Worm (Caenorhabditis elegans): ENCODE results near the gene act-4.

act-4 gene

ce11 chrX:4960422-4960821 lies at the start of gene act-4:
Gene act-4 (plus strand): TSS chrX:4960621.
- TF ChIP-seq lin-32 (GFP tag; optimal IDR thresholded peaks at IDR 0.05) (peak; percentile 3), nhr-76 (tag; optimal IDR thresholded peaks at IDR 0.05) (no peak), hlh-1 (tag; optimal IDR thresholded peaks at IDR 0.05) (peak; percentile 39), drap-1 (GFP tag; optimal IDR thresholded peaks at IDR 0.05) (peak; percentile 39), pha-4 (tag; optimal IDR thresholded peaks at IDR 0.05) (peak; percentile 8), mep-1 (tag; optimal IDR thresholded peaks at IDR 0.05) (no peak), ztf-11 (tag; optimal IDR thresholded peaks at IDR 0.05) (peak; percentile 18), unc-62 (GFP tag; optimal IDR thresholded peaks at IDR 0.05) (peak; percentile 27), unc-120 (tag; optimal IDR thresholded peaks at IDR 0.05; ENCODE audit: poor library complexity, severe bottlenecking) (peak; percentile 96), elt-3 (tag; optimal IDR thresholded peaks at IDR 0.05) (no peak), lsy-2 (tag; optimal IDR thresholded peaks at IDR 0.05) (peak; percentile 32), cnd-1 (tag; optimal IDR thresholded peaks at IDR 0.05) (peak; percentile 57), nhr-28 (tag; optimal IDR thresholded peaks at IDR 0.05) (no peak)

ce11 chrX:4911287-4911876 lies 49.0 kb upstream of the act-4 start:
- TF ChIP-seq nhr-76 (tag; optimal IDR thresholded peaks at IDR 0.05) (no peak), mab-5 (tag; optimal IDR thresholded peaks at IDR 0.05) (no peak), lin-13 (tag; optimal IDR thresholded peaks at IDR 0.05) (no peak), lsy-2 (tag; optimal IDR thresholded peaks at IDR 0.05) (no peak), pha-4 (tag; optimal IDR thresholded peaks at IDR 0.05) (no peak), tbx-8 (GFP tag; optimal IDR thresholded peaks at IDR 0.05) (no peak)

- TF ChIP-seq tbx-8 (GFP tag; optimal IDR thresholded peaks at IDR 0.05) (no peak), pha-4 (tag; optimal IDR thresholded peaks at IDR 0.05) (no peak)
Measured at ce11 chrX:4914464-4914863, 46.0 kb upstream of the act-4 start.

- no peak for TF ChIP-seq lin-32 (GFP tag; optimal IDR thresholded peaks at IDR 0.05)
- no peak for TF ChIP-seq sptf-1 (tag; optimal IDR thresholded peaks at IDR 0.05)
- TF ChIP-seq drap-1 (GFP tag; optimal IDR thresholded peaks at IDR 0.05) = no peak
- TF ChIP-seq mls-2 (tag; optimal IDR thresholded peaks at IDR 0.05) = no peak
- no peak for TF ChIP-seq pha-4 (tag; optimal IDR thresholded peaks at IDR 0.05)
- TF ChIP-seq bed-3 (GFP tag; optimal IDR thresholded peaks at IDR 0.05) = no peak
- TF ChIP-seq elt-1 (tag; optimal IDR thresholded peaks at IDR 0.05; ENCODE audit: borderline replicate concordance, insufficient read depth) = no peak
- no peak for TF ChIP-seq ces-1 (GFP tag; optimal IDR thresholded peaks at IDR 0.05)
Measured at ce11 chrX:4915879-4916278, 44.5 kb upstream of the act-4 start, which contains the start of gene ifa-4. Gene ifa-4 (minus strand): TSS chrX:4915979.

ce11 chrX:4920942-4921540 lies 39.4 kb upstream of the act-4 start, which contains the start of gene K05B2.4:
Gene K05B2.4 (minus strand): TSS chrX:4920992.
- no peak for TF ChIP-seq nhr-2 (tag; optimal IDR thresholded peaks at IDR 0.05)
- no peak for TF ChIP-seq cnd-1 (tag; optimal IDR thresholded peaks at IDR 0.05)
- TF ChIP-seq ztf-11 (tag; optimal IDR thresholded peaks at IDR 0.05) = no peak
- no peak for TF ChIP-seq ceh-43 (GFP tag; optimal IDR thresholded peaks at IDR 0.05)
- TF ChIP-seq nhr-237 (tag; optimal IDR thresholded peaks at IDR 0.05) = no peak
- TF ChIP-seq ham-2 (GFP tag; optimal IDR thresholded peaks at IDR 0.05) = no peak
- TF ChIP-seq M03D4.4 (tag; optimal IDR thresholded peaks at IDR 0.05) = no peak

ce11 chrX:4928118-4928517 lies 32.3 kb upstream of the act-4 start:
- TF ChIP-seq nhr-76 (tag; optimal IDR thresholded peaks at IDR 0.05) = no peak
- no peak for TF ChIP-seq nhr-28 (tag; optimal IDR thresholded peaks at IDR 0.05)
- TF ChIP-seq ces-1 (GFP tag; optimal IDR thresholded peaks at IDR 0.05) = no peak
- no peak for TF ChIP-seq flh-1 (GFP tag; optimal IDR thresholded peaks at IDR 0.05)
- TF ChIP-seq lsy-2 (tag; optimal IDR thresholded peaks at IDR 0.05) = no peak
- TF ChIP-seq drap-1 (GFP tag; optimal IDR thresholded peaks at IDR 0.05) = no peak
- no peak for TF ChIP-seq snpc-4 (tag; optimal IDR thresholded peaks at IDR 0.05)
- no peak for TF ChIP-seq tbx-8 (GFP tag; optimal IDR thresholded peaks at IDR 0.05)
- no peak for TF ChIP-seq sem-2 (GFP tag; optimal IDR thresholded peaks at IDR 0.05)
- no peak for TF ChIP-seq lin-32 (GFP tag; optimal IDR thresholded peaks at IDR 0.05)
- no peak for TF ChIP-seq elt-3 (tag; optimal IDR thresholded peaks at IDR 0.05)
- no peak for TF ChIP-seq elt-1 (tag; optimal IDR thresholded peaks at IDR 0.05; ENCODE audit: borderline replicate concordance, insufficient read depth)
- TF ChIP-seq mep-1 (tag; optimal IDR thresholded peaks at IDR 0.05) = no peak
- no peak for TF ChIP-seq zip-8 (tag; optimal IDR thresholded peaks at IDR 0.05)
- no peak for TF ChIP-seq blmp-1 (tag; optimal IDR thresholded peaks at IDR 0.05)
- TF ChIP-seq ceh-43 (GFP tag; optimal IDR thresholded peaks at IDR 0.05) = no peak
- TF ChIP-seq cnd-1 (tag; optimal IDR thresholded peaks at IDR 0.05) = no peak
- no peak for TF ChIP-seq sptf-1 (tag; optimal IDR thresholded peaks at IDR 0.05)
- no peak for TF ChIP-seq nhr-12 (tag; optimal IDR thresholded peaks at IDR 0.05)
